Worm (Caenorhabditis elegans): Measurements from ENCODE around the gene srbc-42.
A peak's percentile ranks its signal among the peaks of the same experiment; 100 is the strongest.

The srbc-42 gene

ce11 chrV:2211936-2212335 is 20.9 kb upstream of the srbc-42 start, which contains the start of gene nhr-133 (continued):
- TF ChIP-seq lin-11 (tag; optimal IDR thresholded peaks at IDR 0.05): no peak
- no peak for TF ChIP-seq nhr-21 (tag; optimal IDR thresholded peaks at IDR 0.05)
- TF ChIP-seq nhr-12 (tag; optimal IDR thresholded peaks at IDR 0.05): no peak
- TF ChIP-seq blmp-1 (tag; optimal IDR thresholded peaks at IDR 0.05; ENCODE audit: insufficient read depth): no peak
- no peak for TF ChIP-seq C34F6.9 (tag; optimal IDR thresholded peaks at IDR 0.05)
- no peak for TF ChIP-seq ama-1 (optimal IDR thresholded peaks at IDR 0.05)
- no peak for TF ChIP-seq gmeb-1 (tag; optimal IDR thresholded peaks at IDR 0.05)
- no peak for TF ChIP-seq mab-5 (tag; optimal IDR thresholded peaks at IDR 0.05)

- TF ChIP-seq aly-2 (tag; optimal IDR thresholded peaks at IDR 0.05): no peak
- no peak for TF ChIP-seq nhr-129 (tag; optimal IDR thresholded peaks at IDR 0.05)
- TF ChIP-seq mdl-1 (tag; optimal IDR thresholded peaks at IDR 0.05): no peak
- no peak for TF ChIP-seq Y55F3AM.14 (GFP tag; optimal IDR thresholded peaks at IDR 0.05)
- no peak for TF ChIP-seq nhr-237 (tag; optimal IDR thresholded peaks at IDR 0.05)
- TF ChIP-seq unc-62 (GFP tag; optimal IDR thresholded peaks at IDR 0.05): no peak
- no peak for TF ChIP-seq skn-1 (tag; optimal IDR thresholded peaks at IDR 0.05)
- TF ChIP-seq F13H6.1 (tag; optimal IDR thresholded peaks at IDR 0.05): no peak
Measured at ce11 chrV:2207527-2207926, 16.5 kb upstream of the srbc-42 start.

- no peak for TF ChIP-seq ama-1 (optimal IDR thresholded peaks at IDR 0.05)
- TF ChIP-seq nhr-25 (tag; optimal IDR thresholded peaks at IDR 0.05): no peak
- no peak for TF ChIP-seq alr-1 (tag; optimal IDR thresholded peaks at IDR 0.05)
- TF ChIP-seq snpc-4 (tag; optimal IDR thresholded peaks at IDR 0.05): no peak
- TF ChIP-seq nhr-11 (tag; optimal IDR thresholded peaks at IDR 0.05): no peak
- TF ChIP-seq ztf-11 (tag; optimal IDR thresholded peaks at IDR 0.05): no peak
- no peak for TF ChIP-seq sma-9 (GFP tag; optimal IDR thresholded peaks at IDR 0.05)
- TF ChIP-seq sma-9 (tag; optimal IDR thresholded peaks at IDR 0.05): no peak
- TF ChIP-seq sem-4 (tag; optimal IDR thresholded peaks at IDR 0.05): no peak
- no peak for TF ChIP-seq R02D3.7 (tag; optimal IDR thresholded peaks at IDR 0.05)
- no peak for TF ChIP-seq lin-11 (tag; optimal IDR thresholded peaks at IDR 0.05)
Measured at ce11 chrV:2206801-2207200, 15.8 kb upstream of the srbc-42 start, which contains the start of gene svh-11. TSS of gene svh-11 (plus strand) at chrV:2207101.

DNA sequence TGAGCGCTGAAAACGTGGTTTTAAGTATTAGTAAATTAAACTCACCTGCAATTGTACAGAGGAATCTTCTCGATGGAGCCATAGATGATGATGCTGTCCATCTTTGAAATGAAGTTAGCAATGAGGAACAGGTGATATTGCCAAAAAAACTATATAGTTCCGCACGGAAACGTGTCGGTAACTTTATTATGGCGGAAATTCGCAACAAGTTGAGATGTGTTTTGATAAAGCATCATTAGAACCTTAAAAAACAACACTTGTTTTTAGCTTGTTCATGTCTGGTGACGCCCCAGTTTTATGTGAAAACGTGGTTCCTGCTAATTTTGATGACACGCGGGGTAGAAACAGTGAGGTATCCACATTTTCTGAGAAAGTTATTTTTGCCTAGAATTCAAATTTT is 15.2 kb upstream of the srbc-42 start, which contains the start of gene srt-40:
Gene srt-40 (minus strand): TSS at position 101 of the 400 bp plus-strand sequence.
- TF ChIP-seq nhr-23 (tag; optimal IDR thresholded peaks at IDR 0.05) (no peak), nhr-25 (tag; optimal IDR thresholded peaks at IDR 0.05) (no peak), lsy-2 (tag; optimal IDR thresholded peaks at IDR 0.05) (no peak), C34F6.9 (tag; optimal IDR thresholded peaks at IDR 0.05) (no peak), mbf-1 (tag; optimal IDR thresholded peaks at IDR 0.05) (no peak), R02D3.7 (tag; optimal IDR thresholded peaks at IDR 0.05) (no peak), mdl-1 (tag; optimal IDR thresholded peaks at IDR 0.05) (no peak), ztf-1 (GFP tag; conservative IDR thresholded peaks at IDR 0.05) (no peak), fos-1 (tag; optimal IDR thresholded peaks at IDR 0.05) (no peak), nhr-129 (tag; optimal IDR thresholded peaks at IDR 0.05) (no peak), nhr-12 (tag; optimal IDR thresholded peaks at IDR 0.05) (no peak), snpc-4 (tag; optimal IDR thresholded peaks at IDR 0.05) (no peak), skn-1 (tag; optimal IDR thresholded peaks at IDR 0.05) (no peak), elt-3 (tag; optimal IDR thresholded peaks at IDR 0.05) (no peak), lin-11 (tag; optimal IDR thresholded peaks at IDR 0.05) (no peak)

DNA sequence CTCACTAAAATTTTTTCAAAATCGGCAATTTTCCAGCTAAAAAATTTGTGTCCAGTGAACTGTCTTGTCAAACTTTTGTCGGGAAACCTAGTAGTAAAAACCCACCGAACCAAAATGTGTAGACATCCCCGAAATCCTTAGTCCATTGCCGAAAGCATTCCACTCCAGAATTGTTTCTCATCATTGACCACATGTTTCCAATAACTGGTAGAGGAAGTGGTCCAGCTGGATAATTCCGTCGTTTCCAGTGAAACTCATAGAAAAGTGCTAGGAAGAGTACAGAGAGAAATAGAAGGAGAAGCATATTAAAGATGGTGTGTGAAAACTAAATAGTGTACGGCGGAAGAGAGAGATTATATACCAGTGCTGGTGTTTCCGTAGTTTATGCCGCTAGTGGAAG is 13.1 kb upstream of the srbc-42 start, which contains the start of gene cyp-33C12:
Gene cyp-33C12 (minus strand): TSS at position 321 of the 400 bp plus-strand sequence.
- TF ChIP-seq lin-11 (tag; optimal IDR thresholded peaks at IDR 0.05): no peak
- no peak for TF ChIP-seq unc-39 (tag; optimal IDR thresholded peaks at IDR 0.05)
- no peak for TF ChIP-seq R02D3.7 (tag; optimal IDR thresholded peaks at IDR 0.05)
- no peak for TF ChIP-seq nhr-77 (tag; optimal IDR thresholded peaks at IDR 0.05)
- no peak for TF ChIP-seq elt-3 (tag; optimal IDR thresholded peaks at IDR 0.05)
- TF ChIP-seq sma-3 (GFP tag; optimal IDR thresholded peaks at IDR 0.05): no peak
- TF ChIP-seq aly-2 (tag; optimal IDR thresholded peaks at IDR 0.05): no peak

DNA sequence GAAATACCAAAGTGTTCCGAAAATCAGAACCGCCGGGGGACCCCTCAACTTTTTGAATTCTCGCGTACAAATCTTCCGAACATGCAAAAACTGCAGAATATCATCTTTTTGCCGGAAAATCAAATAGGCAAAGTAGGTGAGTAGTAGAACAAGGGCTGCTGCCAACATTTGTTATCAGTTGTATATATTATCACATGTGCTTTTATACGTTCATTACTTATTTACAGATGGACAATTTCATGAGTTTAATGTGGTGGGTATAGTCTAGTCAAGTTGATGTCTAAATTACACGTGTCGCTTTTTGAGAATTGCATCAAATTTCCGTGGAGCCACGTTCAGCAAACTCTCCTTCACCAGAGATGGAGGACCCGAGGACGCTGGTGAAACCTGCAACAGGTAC is 10.2 kb upstream of the srbc-42 start, which contains the start of gene cyp-32B1:
Gene cyp-32B1 (minus strand): TSS at position 176 of the 400 bp plus-strand sequence.
- no peak for TF ChIP-seq ama-1 (optimal IDR thresholded peaks at IDR 0.05)
- no peak for TF ChIP-seq skn-1 (tag; optimal IDR thresholded peaks at IDR 0.05)
- no peak for TF ChIP-seq R02D3.7 (tag; optimal IDR thresholded peaks at IDR 0.05)
- TF ChIP-seq fos-1 (tag; optimal IDR thresholded peaks at IDR 0.05): peak; percentile 5
- TF ChIP-seq ceh-16 (tag; optimal IDR thresholded peaks at IDR 0.05): no peak

Data from whole organism, L2 larva.